Fruit fly (Drosophila melanogaster) whole organism, prepupa: ENCODE data around the gene CG5958.

ENCODE experiments used
- Blimp-1 ChIP-seq: fragments of 200-800 bp; sonication (Bioruptor generic); optimal IDR thresholded peaks from 3 replicates; lab custom pipeline; 2017; ENCODE audit warnings: missing biosample characterization, missing genetic modification characterization, mild to moderate bottlenecking, moderate library complexity, missing genetic modification reagents
- CG11294 ChIP-seq: fragments of 200-800 bp; sonication (Bioruptor generic); IDR thresholded peaks from 2 replicates; pipeline ENCODE4 v1.3.6; 2022; ENCODE audit warnings: missing biosample characterization, missing genetic modification characterization
- CG11902 ChIP-seq: fragments of 200-800 bp; sonication (Bioruptor generic); optimal IDR thresholded peaks from 3 replicates; lab custom pipeline; 2016; ENCODE audit warnings: missing biosample characterization, missing genetic modification characterization
- CG15336 ChIP-seq: fragments of 200-800 bp; sonication (Bioruptor generic); IDR thresholded peaks from 2 replicates; pipeline ENCODE4 v1.3.6; 2022; ENCODE audit warnings: missing biosample characterization, missing genetic modification characterization
- CG16779 ChIP-seq: fragments of 200-800 bp; sonication (Bioruptor generic); optimal IDR thresholded peaks from 3 replicates; lab custom pipeline; 2017; ENCODE audit warnings: missing biosample characterization, mild to moderate bottlenecking, missing genetic modification characterization
- CG3032 ChIP-seq: fragments of 200-800 bp; optimal IDR thresholded peaks from 2 replicates; lab custom pipeline; 2019; ENCODE audit warnings: missing biosample characterization, mild to moderate bottlenecking, missing genetic modification characterization, moderate library complexity
- CG31627 ChIP-seq: fragments of 200-800 bp; sonication (Bioruptor generic); optimal IDR thresholded peaks from 3 replicates; lab custom pipeline; 2016; ENCODE audit warnings: missing biosample characterization, missing genetic modification characterization
- CG32006 ChIP-seq: fragments of 200-800 bp; sonication (Bioruptor generic); optimal IDR thresholded peaks from 3 replicates; lab custom pipeline; 2017; ENCODE audit warnings: missing biosample characterization, mild to moderate bottlenecking, missing genetic modification characterization
- CG34406 ChIP-seq: fragments of 200-800 bp; sonication (Bioruptor generic); optimal IDR thresholded peaks from 3 replicates; lab custom pipeline; 2016; ENCODE audit warnings: missing biosample characterization, missing genetic modification characterization
- CG4318 ChIP-seq: fragments of 200-800 bp; sonication (Bioruptor generic); optimal IDR thresholded peaks from 3 replicates; lab custom pipeline; 2017; ENCODE audit warnings: missing biosample characterization, mild to moderate bottlenecking, missing genetic modification characterization
- CG6163 ChIP-seq: fragments of 200-800 bp; sonication (Bioruptor generic); IDR thresholded peaks from 3 replicates; pipeline ENCODE4 v1.3.6; 2022; ENCODE audit warnings: missing biosample characterization, missing genetic modification characterization
- CG6276 ChIP-seq: fragments of 200-800 bp; sonication (Bioruptor generic); optimal IDR thresholded peaks from 2 replicates; lab custom pipeline; 2017; ENCODE audit warnings: missing biosample characterization, mild to moderate bottlenecking, missing genetic modification characterization
- CG6808 ChIP-seq: fragments of 200-800 bp; sonication (Bioruptor generic); optimal IDR thresholded peaks from 3 replicates; lab custom pipeline; 2017; ENCODE audit warnings: missing biosample characterization, missing genetic modification characterization, mild to moderate bottlenecking, moderate library complexity, missing genetic modification reagents
- CG6854 ChIP-seq: fragments of 200-800 bp; sonication (Bioruptor generic); optimal IDR thresholded peaks from 2 replicates; lab custom pipeline; 2017; ENCODE audit warnings: missing biosample characterization, mild to moderate bottlenecking, missing genetic modification characterization
- CG8319 ChIP-seq: fragments of 200-800 bp; sonication (Bioruptor generic); optimal IDR thresholded peaks from 3 replicates; lab custom pipeline; 2016; ENCODE audit warnings: missing biosample characterization, missing genetic modification characterization
- CG8632 ChIP-seq: fragments of 200-800 bp; sonication (Bioruptor generic); optimal IDR thresholded peaks from 3 replicates; lab custom pipeline; 2016; ENCODE audit warnings: missing biosample characterization, missing genetic modification characterization
- Eip78C ChIP-seq: fragments of 200-800 bp; sonication (Bioruptor generic); peaks from one replicate; lab custom pipeline; 2016; ENCODE audit warnings: missing biosample characterization, missing genetic modification characterization
- OdsH ChIP-seq: fragments of 200-800 bp; sonication (Bioruptor generic); optimal IDR thresholded peaks from 3 replicates; lab custom pipeline; 2016; ENCODE audit warnings: missing biosample characterization, missing genetic modification characterization
- Sox14 ChIP-seq: fragments of 200-800 bp; sonication (Bioruptor generic); optimal IDR thresholded peaks from 3 replicates; lab custom pipeline; 2016; ENCODE audit warnings: missing biosample characterization, missing genetic modification characterization
- cyc ChIP-seq: fragments of 200-800 bp; sonication (Bioruptor generic); optimal IDR thresholded peaks from 3 replicates; lab custom pipeline; 2016; ENCODE audit warnings: missing biosample characterization, missing genetic modification characterization
- dac ChIP-seq: fragments of 200-800 bp; sonication (Bioruptor generic); optimal IDR thresholded peaks from 2 replicates; lab custom pipeline; 2017; ENCODE audit warnings: missing biosample characterization, mild to moderate bottlenecking, missing genetic modification characterization
- eg ChIP-seq: fragments of 200-800 bp; sonication (Bioruptor generic); IDR thresholded peaks from 3 replicates; pipeline ENCODE4 v1.3.6; 2022; ENCODE audit warnings: missing biosample characterization, missing genetic modification characterization
- esn ChIP-seq: fragments of 200-800 bp; sonication (Bioruptor generic); optimal IDR thresholded peaks from 2 replicates; lab custom pipeline; 2016; ENCODE audit warnings: missing biosample characterization, mild to moderate bottlenecking, missing genetic modification characterization, moderate library complexity
- fd59A ChIP-seq: fragments of 200-800 bp; sonication (Bioruptor generic); optimal IDR thresholded peaks from 2 replicates; lab custom pipeline; 2017; ENCODE audit warnings: missing biosample characterization, mild to moderate bottlenecking, missing genetic modification characterization, missing genetic modification reagents
- fkh ChIP-seq: fragments of 200-800 bp; sonication (Bioruptor generic); optimal IDR thresholded peaks from 3 replicates; lab custom pipeline; 2017; ENCODE audit warnings: missing biosample characterization, mild to moderate bottlenecking, missing genetic modification characterization, moderate library complexity
- net ChIP-seq: fragments of 200-800 bp; sonication (Bioruptor generic); optimal IDR thresholded peaks from 3 replicates; lab custom pipeline; 2016; ENCODE audit warnings: missing biosample characterization, missing genetic modification characterization
- pdm3 ChIP-seq: fragments of 200-800 bp; sonication (Bioruptor generic); optimal IDR thresholded peaks from 3 replicates; lab custom pipeline; 2016; ENCODE audit warnings: missing biosample characterization, missing genetic modification characterization
- spab ChIP-seq: fragments of 200-800 bp; sonication (Bioruptor generic); optimal IDR thresholded peaks from 2 replicates; lab custom pipeline; 2017; ENCODE audit warnings: missing biosample characterization, mild to moderate bottlenecking, missing genetic modification characterization, missing genetic modification reagents
- svp ChIP-seq: fragments of 200-800 bp; sonication (Bioruptor generic); peaks from one replicate; lab custom pipeline; 2016; ENCODE audit warnings: missing biosample characterization, missing genetic modification characterization
- vri ChIP-seq: fragments of 200-800 bp; sonication (Bioruptor generic); optimal IDR thresholded peaks from 3 replicates; lab custom pipeline; 2016; ENCODE audit warnings: missing biosample characterization, mild to moderate bottlenecking, missing genetic modification characterization

Gene CG5958

dm6 chr2L:7450966-7451365 lies 17.6 kb upstream of the CG5958 start, which contains the start of gene santa-maria:
Gene santa-maria, minus strand, starts transcription at chr2L:7451244.
- TF ChIP-seq Eip78C (GFP tag; lab: Kevin White, UChicago) = peak; percentile 19
- peak; percentile 17 for TF ChIP-seq vri (GFP tag; lab: Kevin White, UChicago)
- TF ChIP-seq net = no peak
- TF ChIP-seq svp (GFP tag; lab: Kevin White, UChicago) = peak; percentile 32
- TF ChIP-seq CG11294 (GFP tag; lab: Robert Waterston, UW) = no peak
- TF ChIP-seq, all 60 proteins: peak for 3

DNA sequence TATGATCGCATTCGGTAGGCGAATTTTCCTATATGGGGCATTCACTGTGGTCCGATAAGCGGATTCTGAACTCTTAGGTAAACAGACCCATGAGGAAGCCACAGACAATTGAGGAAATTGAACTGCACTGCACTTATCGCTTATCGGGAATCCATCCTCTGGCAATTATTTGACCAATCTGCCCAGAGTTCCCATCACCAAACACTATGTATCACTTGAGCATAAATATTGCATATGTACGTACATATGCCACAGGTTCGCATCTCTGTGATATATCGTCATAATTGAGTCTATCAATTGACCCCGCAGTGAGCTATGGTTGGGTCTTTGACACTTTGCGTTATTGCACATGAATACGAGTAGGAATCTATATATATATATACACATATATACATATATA lies 15.1 kb upstream of the CG5958 start:
- TF ChIP-seq svp (GFP tag; lab: Kevin White, UChicago) (peak; percentile 95), fd59A (GFP tag; lab: Kevin White, UChicago) (no peak), Sox14 (GFP tag; lab: Kevin White, UChicago) (no peak)

- TF ChIP-seq CG6276 (GFP tag; lab: Kevin White, UChicago) = peak; percentile 32
- no peak for TF ChIP-seq eg (GFP tag; lab: Robert Waterston, UW)
Measured at dm6 chr2L:7447820-7448219, 14.5 kb upstream of the CG5958 start.

DNA sequence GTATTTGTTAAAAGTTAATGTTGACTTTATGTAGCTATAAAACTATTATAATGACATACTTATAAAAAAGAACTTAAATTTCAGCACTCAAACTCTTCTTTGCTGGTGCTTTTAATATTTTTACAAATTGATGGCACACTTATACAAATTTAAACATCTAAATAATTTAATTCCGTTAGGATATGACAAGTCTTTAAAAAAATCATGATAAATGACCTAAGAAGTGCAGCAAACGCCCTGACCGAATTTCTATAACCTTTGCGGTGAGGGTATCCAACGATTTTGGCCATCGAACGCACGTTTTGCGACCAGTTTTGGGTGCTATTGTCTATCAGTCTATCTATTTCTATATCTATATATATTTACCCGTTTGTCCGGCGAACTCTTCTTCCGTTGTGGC lies 9.6 kb upstream of the CG5958 start:
- TF ChIP-seq CG11902 (GFP tag; lab: Kevin White, UChicago) (no peak), cyc (GFP tag; lab: Kevin White, UChicago) (no peak), Eip78C (GFP tag; lab: Kevin White, UChicago) (peak; percentile 41), CG6163 (GFP tag; lab: Robert Waterston, UW) (no peak), esn (GFP tag; lab: Kevin White, UChicago) (no peak), svp (GFP tag; lab: Kevin White, UChicago) (peak; percentile 11)

- TF ChIP-seq CG31627 (GFP tag; lab: Kevin White, UChicago) (no peak), CG4318 (GFP tag; lab: Kevin White, UChicago) (no peak), CG15336 (GFP tag; lab: Robert Waterston, UW) (no peak), CG32006 (GFP tag; lab: Kevin White, UChicago) (no peak), spab (GFP tag; lab: Kevin White, UChicago) (no peak), CG34406 (GFP tag; lab: Kevin White, UChicago) (no peak), fkh (GFP tag; lab: Kevin White, UChicago) (no peak), eg (GFP tag; lab: Robert Waterston, UW) (no peak), cyc (GFP tag; lab: Kevin White, UChicago) (no peak), CG6163 (GFP tag; lab: Robert Waterston, UW) (no peak), CG8632 (GFP tag; lab: Kevin White, UChicago) (no peak), net (no peak), CG16779 (no peak), dac (GFP tag; lab: Kevin White, UChicago) (no peak), CG6808 (GFP tag; lab: Kevin White, UChicago) (no peak), pdm3 (no peak), CG8319 (no peak), CG6854 (GFP tag; lab: Kevin White, UChicago) (no peak), CG11294 (GFP tag; lab: Robert Waterston, UW) (no peak), Blimp-1 (GFP tag; lab: Kevin White, UChicago) (no peak)
Measured at dm6 chr2L:7442106-7442505, 8.8 kb upstream of the CG5958 start.

DNA sequence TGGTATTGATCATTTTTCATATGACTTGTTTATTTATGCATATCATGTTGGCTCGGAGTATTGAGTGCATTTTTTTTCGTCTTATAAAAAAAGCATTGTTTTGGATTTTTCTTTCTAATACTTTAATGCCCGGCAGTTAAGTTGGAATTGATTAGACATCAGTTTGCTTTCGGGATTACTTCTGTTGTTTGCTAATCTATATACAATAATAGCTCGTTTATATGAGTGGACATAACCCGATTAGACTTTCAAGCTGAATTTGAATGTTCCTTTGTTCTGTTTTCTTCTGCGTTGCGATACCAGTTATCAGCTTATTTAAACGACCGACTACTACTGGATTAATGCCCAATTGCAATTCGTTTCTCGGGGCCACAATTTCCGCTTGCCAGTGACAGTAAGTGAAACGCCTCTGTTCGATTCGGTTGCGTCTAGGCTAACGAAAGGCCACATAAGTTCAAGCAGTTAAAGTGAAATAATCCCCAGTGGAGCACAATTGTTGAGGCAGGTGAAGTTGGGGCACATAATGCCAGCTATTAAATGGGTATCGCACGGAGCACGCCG lies 7.2 kb upstream of the CG5958 start:
- TF ChIP-seq Sox14 (GFP tag; lab: Kevin White, UChicago) = peak; percentile 7
- TF ChIP-seq esn (GFP tag; lab: Kevin White, UChicago) = no peak
- peak; percentile 92 for TF ChIP-seq vri (GFP tag; lab: Kevin White, UChicago)
- no peak for TF ChIP-seq CG6276 (GFP tag; lab: Kevin White, UChicago)
- TF ChIP-seq OdsH (GFP tag; lab: Kevin White, UChicago) = no peak
- TF ChIP-seq CG3032 (tag; lab: Kevin White, UChicago) = no peak
- TF ChIP-seq, all 60 proteins: peak for 2
